Worm (Caenorhabditis elegans) whole organism, L2 larva: ENCODE measurements around the gene F35F10.14.

Source experiments
- C34F6.9 ChIP-seq: fragments of 150-350 bp; optimal IDR thresholded peaks from 2 replicates; lab custom pipeline; 2014; ENCODE audit warnings: missing biosample characterization, missing genetic modification characterization
- F13H6.1 ChIP-seq: sonication (generic microtip); optimal IDR thresholded peaks from 2 replicates; lab custom pipeline; 2016; ENCODE audit warnings: missing genetic modification characterization, missing compliant biosample characterization
- Y55F3AM.14 ChIP-seq: fragments of 200-800 bp; sonication (Bioruptor generic); optimal IDR thresholded peaks from 2 replicates; lab custom pipeline; 2018; ENCODE audit warnings: mild to moderate bottlenecking, missing genetic modification characterization, missing compliant biosample characterization
- alr-1 ChIP-seq: fragments of 150-350 bp; optimal IDR thresholded peaks from 2 replicates; lab custom pipeline; 2014; ENCODE audit warnings: missing biosample characterization, missing genetic modification characterization
- aly-2 ChIP-seq: fragments of 150-350 bp; optimal IDR thresholded peaks from 2 replicates; lab custom pipeline; 2014; ENCODE audit warnings: missing biosample characterization, missing genetic modification characterization
- ceh-16 ChIP-seq: fragments of 150-350 bp; optimal IDR thresholded peaks from 2 replicates; lab custom pipeline; 2014; ENCODE audit warnings: missing biosample characterization, missing genetic modification characterization
- ceh-82 ChIP-seq: fragments of 150-350 bp; optimal IDR thresholded peaks from 2 replicates; lab custom pipeline; 2014; ENCODE audit warnings: missing biosample characterization, missing genetic modification characterization
- crh-2 ChIP-seq: sonication (generic microtip); optimal IDR thresholded peaks from 2 replicates; lab custom pipeline; 2017; ENCODE audit warnings: missing biosample characterization, missing genetic modification characterization
- egl-27 ChIP-seq: sonication (generic microtip); optimal IDR thresholded peaks from 3 replicates; lab custom pipeline; 2017; ENCODE audit warnings: missing biosample characterization, missing genetic modification reagents, missing genetic modification characterization
- elt-3 ChIP-seq: sonication (generic microtip); optimal IDR thresholded peaks from 2 replicates; lab custom pipeline; 2017; ENCODE audit warnings: missing biosample characterization, missing genetic modification characterization
- fos-1 ChIP-seq: fragments of 150-350 bp; optimal IDR thresholded peaks from 2 replicates; lab custom pipeline; 2014; ENCODE audit warnings: missing biosample characterization, missing genetic modification characterization
- gmeb-1 ChIP-seq: fragments of 150-350 bp; optimal IDR thresholded peaks from 2 replicates; lab custom pipeline; 2014; ENCODE audit warnings: missing biosample characterization, missing genetic modification characterization
- lin-39 ChIP-seq: fragments of 150-350 bp; optimal IDR thresholded peaks from 2 replicates; lab custom pipeline; 2014; ENCODE audit warnings: missing biosample characterization, missing genetic modification reagents, missing genetic modification characterization
- lsy-2 ChIP-seq, 2 experiments: fragments of 150-350 bp in 1 of 2; sonication (generic microtip) in 1 of 2; optimal IDR thresholded peaks; 2 replicates each; lab custom pipeline; 2014 to 2017; ENCODE audit warnings: missing biosample characterization in 2 of 2, missing genetic modification characterization in 2 of 2
- mbf-1 ChIP-seq: sonication (generic microtip); optimal IDR thresholded peaks from 2 replicates; lab custom pipeline; 2017; ENCODE audit warnings: missing biosample characterization, missing genetic modification characterization
- mdl-1 ChIP-seq, 2 experiments: fragments of 150-350 bp in 1 of 2; sonication (generic microtip) in 1 of 2; optimal IDR thresholded peaks; 2 replicates each; lab custom pipeline; 2017; ENCODE audit warnings: missing biosample characterization in 2 of 2, missing genetic modification characterization in 2 of 2
- nhr-10 ChIP-seq: sonication (generic microtip); optimal IDR thresholded peaks from 2 replicates; lab custom pipeline; 2017; ENCODE audit warnings: missing biosample characterization, missing genetic modification characterization
- nhr-12 ChIP-seq: fragments of 150-350 bp; optimal IDR thresholded peaks from 2 replicates; lab custom pipeline; 2014; ENCODE audit warnings: missing biosample characterization, missing genetic modification characterization
- nhr-21 ChIP-seq: fragments of 150-350 bp; optimal IDR thresholded peaks from 2 replicates; lab custom pipeline; 2014; ENCODE audit warnings: missing biosample characterization, missing genetic modification characterization
- nhr-6 ChIP-seq: fragments of 150-350 bp; optimal IDR thresholded peaks from 2 replicates; lab custom pipeline; 2014; ENCODE audit warnings: missing biosample characterization, missing genetic modification characterization
- nhr-77 ChIP-seq: fragments of 150-350 bp; optimal IDR thresholded peaks from 2 replicates; lab custom pipeline; 2014; ENCODE audit warnings: missing biosample characterization, missing genetic modification characterization
- sem-4 ChIP-seq: fragments of 150-350 bp; optimal IDR thresholded peaks from 2 replicates; lab custom pipeline; 2014; ENCODE audit warnings: missing biosample characterization, missing genetic modification reagents, missing genetic modification characterization
- sma-9 ChIP-seq, 2 experiments: fragments of 150-350 bp in 1 of 2; sonication (generic microtip) in 1 of 2; optimal IDR thresholded peaks; 2 replicates each; lab custom pipeline; 2014 to 2016; ENCODE audit warnings: missing genetic modification characterization in 2 of 2, mild to moderate bottlenecking in 1 of 2, missing biosample characterization in 1 of 2, missing compliant biosample characterization in 1 of 2, missing genetic modification reagents in 1 of 2, moderate library complexity in 1 of 2
- snpc-4 ChIP-seq: fragments of 150-350 bp; optimal IDR thresholded peaks from 2 replicates; lab custom pipeline; 2014; ENCODE audit warnings: missing biosample characterization, missing genetic modification characterization
- zag-1 ChIP-seq: fragments of 150-350 bp; optimal IDR thresholded peaks from 2 replicates; lab custom pipeline; 2014; ENCODE audit warnings: missing biosample characterization, missing genetic modification characterization
- ztf-1 ChIP-seq: fragments of 200-800 bp; sonication (Bioruptor generic); conservative IDR thresholded peaks from 2 replicates; pipeline ENCODE4 v1.3.6; 2022; ENCODE audit warnings: missing genetic modification characterization, missing compliant biosample characterization
- ztf-11 ChIP-seq: sonication (generic microtip); optimal IDR thresholded peaks from 2 replicates; lab custom pipeline; 2017; ENCODE audit warnings: missing biosample characterization, missing genetic modification characterization

F35F10.14 gene

DNA sequence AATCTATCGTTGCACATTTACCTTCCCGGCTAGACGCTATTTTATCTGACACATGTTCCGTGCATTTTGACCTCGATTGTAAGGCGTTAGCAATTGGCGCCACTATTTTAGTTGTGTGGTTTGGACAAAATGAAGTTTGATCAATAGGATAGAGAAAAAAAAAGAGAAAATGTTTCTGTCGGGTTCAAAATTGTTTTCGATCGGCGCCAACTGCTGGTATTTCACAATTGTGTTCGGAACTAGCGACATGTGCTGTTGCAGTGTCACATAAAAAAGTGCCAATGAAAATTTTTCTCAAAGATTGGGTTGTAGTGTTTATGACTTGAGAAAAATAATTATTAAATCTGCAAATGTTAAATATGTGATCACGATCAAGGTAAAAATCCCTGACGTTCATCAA, 40.8 kb downstream of the F35F10.14 start:
- TF ChIP-seq lsy-2 (tag; optimal IDR thresholded peaks at IDR 0.05; lab: Kevin White, UChicago), result peak in 1 of 2 experiments; percentile 27
- TF ChIP-seq F13H6.1, result peak; percentile 65
- TF ChIP-seq snpc-4 (tag; lab: Kevin White, UChicago), result no peak
- TF ChIP-seq sma-9 (GFP tag; optimal IDR thresholded peaks at IDR 0.05; lab: Kevin White, UChicago), result peak; percentile 78
- no peak for TF ChIP-seq sma-9 (tag; optimal IDR thresholded peaks at IDR 0.05; lab: Kevin White, UChicago)
- TF ChIP-seq zag-1 (tag; lab: Kevin White, UChicago), result no peak

DNA sequence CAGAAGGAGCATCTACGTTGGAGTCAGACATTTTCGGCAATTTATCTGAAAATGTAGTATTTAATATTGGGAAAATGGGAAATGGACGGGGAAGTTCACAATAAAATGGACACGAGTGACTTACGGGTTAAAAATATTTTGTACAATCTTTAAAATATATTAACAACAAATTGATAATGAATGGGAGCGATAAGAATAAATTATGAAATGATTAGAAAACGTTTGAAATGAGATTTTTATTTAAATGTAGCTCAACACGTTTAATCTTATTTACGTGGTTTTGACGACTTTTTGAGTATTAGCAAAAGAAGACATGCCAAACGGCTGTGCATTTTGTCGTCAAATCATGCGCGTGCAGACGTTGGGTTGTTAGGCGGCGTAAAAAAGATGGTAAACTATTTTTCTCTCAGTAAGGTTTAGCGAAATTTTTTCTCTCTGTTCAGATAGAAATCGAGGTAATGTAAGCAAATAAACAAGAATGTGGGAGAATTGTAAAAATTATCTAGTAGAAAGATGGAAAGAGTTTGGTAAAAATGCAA, 41.7 kb downstream of the F35F10.14 start, which contains the start of gene fbxa-64:
fbxa-64 (minus strand) TSS at position 51 of the 539 bp plus-strand sequence.
- TF ChIP-seq lsy-2 (tag; optimal IDR thresholded peaks at IDR 0.05; lab: Kevin White, UChicago), result peak in 1 of 2 experiments; percentile 18
- no peak for TF ChIP-seq zag-1 (tag; lab: Kevin White, UChicago)
- TF ChIP-seq C34F6.9 (tag; lab: Kevin White, UChicago), result peak; percentile 9

DNA sequence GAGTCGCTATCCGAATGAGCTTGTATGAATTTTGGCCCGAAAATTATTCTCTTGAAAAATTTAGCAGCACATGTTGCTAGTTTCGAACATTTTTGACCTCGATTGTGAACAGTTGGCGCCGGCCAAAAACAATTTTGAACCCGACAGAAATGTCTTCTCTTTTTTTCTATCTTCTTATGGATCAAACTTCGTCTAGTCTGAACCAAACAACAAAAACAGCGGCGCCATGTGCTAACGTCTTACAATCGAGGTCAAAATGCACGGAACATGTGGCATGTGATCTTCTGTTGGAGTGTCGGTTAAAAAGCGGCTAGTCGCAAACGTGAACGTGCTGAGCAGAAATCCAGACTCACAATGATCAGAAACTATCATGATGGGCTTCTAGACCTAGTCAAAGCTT, 43.7 kb downstream of the F35F10.14 start:
- TF ChIP-seq zag-1 (tag; lab: Kevin White, UChicago), result no peak
- TF ChIP-seq ztf-1 (GFP tag; lab: Robert Waterston, UW), result no peak
- peak; percentile 4 for TF ChIP-seq sem-4
- TF ChIP-seq alr-1 (tag; lab: Kevin White, UChicago), result no peak
- no peak for TF ChIP-seq fos-1
- TF ChIP-seq aly-2 (tag; lab: Kevin White, UChicago), result no peak
- no peak for TF ChIP-seq gmeb-1 (tag; lab: Kevin White, UChicago)
- TF ChIP-seq nhr-77, result no peak
- no peak for TF ChIP-seq nhr-21 (tag; lab: Kevin White, UChicago)
- peak; percentile 80 for TF ChIP-seq F13H6.1
- TF ChIP-seq nhr-12, result no peak
- TF ChIP-seq mdl-1 (tag; optimal IDR thresholded peaks at IDR 0.05; lab: Kevin White, UChicago), result no peak
- no peak for TF ChIP-seq crh-2 (tag; lab: Kevin White, UChicago)
- TF ChIP-seq sma-9 (GFP tag; optimal IDR thresholded peaks at IDR 0.05; lab: Kevin White, UChicago), result peak; percentile 92
- TF ChIP-seq sma-9 (tag; optimal IDR thresholded peaks at IDR 0.05; lab: Kevin White, UChicago), result no peak
- no peak for TF ChIP-seq nhr-10 (tag; lab: Kevin White, UChicago)
- no peak for TF ChIP-seq lsy-2 (tag; optimal IDR thresholded peaks at IDR 0.05; lab: Kevin White, UChicago)
- TF ChIP-seq Y55F3AM.14 (GFP tag; lab: Kevin White, UChicago), result no peak
- no peak for TF ChIP-seq ceh-82 (tag; lab: Kevin White, UChicago)
- TF ChIP-seq ztf-11 (tag; lab: Kevin White, UChicago), result no peak
- TF ChIP-seq, all 48 proteins: peak for 3

DNA sequence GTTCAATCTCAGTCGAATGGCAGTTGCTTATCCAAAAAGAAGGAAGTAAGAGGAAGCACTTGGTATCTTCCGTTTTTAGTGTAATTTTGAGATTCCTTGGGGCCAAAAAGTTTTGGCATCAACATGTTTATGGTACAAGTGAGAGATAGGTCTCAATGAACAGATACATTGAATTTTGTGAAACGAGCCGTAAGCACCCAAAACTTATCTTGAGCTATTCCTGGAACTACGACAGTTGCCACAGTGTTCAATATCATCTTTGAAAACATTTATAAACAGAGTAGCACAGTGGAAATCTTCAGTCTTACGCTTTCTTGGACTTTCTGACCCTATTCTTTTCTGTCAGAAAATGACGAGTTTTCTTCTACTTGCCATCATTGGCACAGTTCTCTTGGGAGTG, 44.9 kb downstream of the F35F10.14 start, which contains the start of gene T28A11.3:
T28A11.3 (plus strand) TSS at position 301 of the 400 bp plus-strand sequence.
- TF ChIP-seq egl-27, result no peak
- TF ChIP-seq ceh-82 (tag; lab: Kevin White, UChicago), result no peak
- no peak for TF ChIP-seq mbf-1 (tag; lab: Kevin White, UChicago)
- no peak for TF ChIP-seq nhr-10 (tag; lab: Kevin White, UChicago)

DNA sequence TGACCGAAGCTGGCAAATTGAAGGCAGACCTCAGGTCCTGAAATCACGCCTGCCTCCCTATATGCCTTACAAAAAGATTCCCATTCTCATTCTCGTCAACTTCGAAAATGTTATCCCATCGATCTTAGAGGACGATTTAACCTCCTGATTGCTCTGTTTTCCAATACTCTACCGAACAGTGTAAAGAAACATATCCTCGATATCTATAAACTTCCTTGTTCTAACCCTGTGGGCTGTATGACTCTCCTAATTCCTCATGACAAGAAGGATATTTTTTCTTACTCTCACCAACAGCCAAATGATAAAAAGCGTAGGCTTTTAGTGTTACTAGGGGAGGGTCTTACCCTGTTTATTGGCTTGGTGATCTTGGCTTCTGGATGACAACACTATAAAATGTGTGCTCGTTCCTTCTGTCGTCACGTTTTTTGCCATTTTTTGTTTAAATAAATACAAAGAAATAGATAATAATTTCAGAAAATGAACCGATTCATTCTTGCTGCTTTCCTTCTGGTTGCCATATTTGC, 46.3 kb downstream of the F35F10.14 start, which contains the start of gene T28A11.4:
T28A11.4 (plus strand) TSS at position 474 of the 524 bp plus-strand sequence.
- TF ChIP-seq elt-3 (tag; lab: Kevin White, UChicago) (no peak), lin-39 (tag; lab: Kevin White, UChicago) (no peak), F13H6.1 (no peak), ztf-11 (tag; lab: Kevin White, UChicago) (no peak), crh-2 (tag; lab: Kevin White, UChicago) (no peak)
- TF ChIP-seq, all 48 proteins: peak for 0

- TF ChIP-seq lsy-2 (tag; optimal IDR thresholded peaks at IDR 0.05; lab: Kevin White, UChicago), result no peak
- TF ChIP-seq ceh-16, result no peak
- no peak for TF ChIP-seq elt-3 (tag; lab: Kevin White, UChicago)
- no peak for TF ChIP-seq nhr-6 (tag; lab: Kevin White, UChicago)
These were observed 46.7 kb downstream of the F35F10.14 start, which contains the start of gene T28A11.20 for ce11 chrV:3273156-3273555. Gene T28A11.20, minus strand, starts transcription at chrV:3273256.
